Fruit fly (Drosophila melanogaster) whole organism, adult: ENCODE measurements around the gene CG14696.

Experiments used
- CG11617 ChIP-seq: fragments of 200-800 bp; sonication (Bioruptor generic); optimal IDR thresholded peaks from 2 replicates; lab custom pipeline; 2017; ENCODE audit warnings: mild to moderate bottlenecking, missing biosample characterization, missing genetic modification reagents, missing genetic modification characterization
- CG12768 ChIP-seq: fragments of 200-800 bp; sonication (Bioruptor generic); optimal IDR thresholded peaks from 2 replicates; lab custom pipeline; 2017; ENCODE audit warnings: missing biosample characterization, missing genetic modification characterization, mild to moderate bottlenecking, moderate library complexity, missing genetic modification reagents
- CG14711 ChIP-seq: fragments of 200-800 bp; sonication (Bioruptor generic); optimal IDR thresholded peaks from 2 replicates; lab custom pipeline; 2018; ENCODE audit warnings: missing biosample characterization, mild to moderate bottlenecking, missing genetic modification characterization, moderate library complexity
- CG1620 ChIP-seq: fragments of 200-800 bp; sonication (Bioruptor generic); optimal IDR thresholded peaks from 2 replicates; lab custom pipeline; 2016; ENCODE audit warnings: missing biosample characterization, missing genetic modification characterization
- CG33017 ChIP-seq: fragments of 200-800 bp; sonication (Bioruptor generic); optimal IDR thresholded peaks from 2 replicates; lab custom pipeline; 2018; ENCODE audit warnings: missing biosample characterization, mild to moderate bottlenecking, missing genetic modification characterization, moderate library complexity
- CG5204 ChIP-seq: fragments of 200-800 bp; sonication (Bioruptor generic); optimal IDR thresholded peaks from 2 replicates; lab custom pipeline; 2016; ENCODE audit warnings: missing biosample characterization, missing genetic modification characterization
- CG7045 ChIP-seq: fragments of 200-800 bp; sonication (Bioruptor generic); optimal IDR thresholded peaks from 2 replicates; lab custom pipeline; 2017; ENCODE audit warnings: missing biosample characterization, mild to moderate bottlenecking, missing genetic modification characterization
- CG7101 ChIP-seq: fragments of 200-800 bp; sonication (Bioruptor generic); optimal IDR thresholded peaks from 2 replicates; lab custom pipeline; 2018; ENCODE audit warnings: missing biosample characterization, mild to moderate bottlenecking, missing genetic modification characterization, moderate library complexity
- Clk ChIP-seq: fragments of 200-800 bp; sonication (Bioruptor generic); optimal IDR thresholded peaks from 2 replicates; lab custom pipeline; 2017; ENCODE audit warnings: missing biosample characterization, missing genetic modification characterization
- Crg-1 ChIP-seq: fragments of 200-800 bp; sonication (Bioruptor generic); optimal IDR thresholded peaks from 2 replicates; lab custom pipeline; 2016; ENCODE audit warnings: missing biosample characterization, missing genetic modification characterization
- Hr96 ChIP-seq: fragments of 200-800 bp; sonication (Bioruptor generic); optimal IDR thresholded peaks from 2 replicates; lab custom pipeline; 2016; ENCODE audit warnings: missing biosample characterization, missing genetic modification characterization
- Mnt ChIP-seq: fragments of 200-800 bp; sonication (Bioruptor generic); optimal IDR thresholded peaks from 2 replicates; lab custom pipeline; 2016; ENCODE audit warnings: missing biosample characterization, mild to moderate bottlenecking, missing genetic modification characterization
- bab1 ChIP-seq: fragments of 200-800 bp; sonication (Bioruptor generic); optimal IDR thresholded peaks from 3 replicates; lab custom pipeline; 2019; ENCODE audit warnings: missing biosample characterization, mild to moderate bottlenecking, missing genetic modification characterization, moderate library complexity
- cic ChIP-seq: fragments of 200-800 bp; sonication (Bioruptor generic); optimal IDR thresholded peaks from 2 replicates; lab custom pipeline; 2017; ENCODE audit warnings: missing biosample characterization, mild to moderate bottlenecking, missing genetic modification characterization, moderate library complexity
- cnc ChIP-seq, 2 experiments: fragments of >200 bp; optimal IDR thresholded peaks; 2 replicates each; lab custom pipeline; 2017
- kay ChIP-seq: fragments of 200-800 bp; sonication (Bioruptor generic); peaks from one replicate; lab custom pipeline; 2016; ENCODE audit warnings: missing biosample characterization, missing genetic modification characterization, borderline replicate concordance
- ovo ChIP-seq: fragments of 200-800 bp; sonication (Bioruptor generic); optimal IDR thresholded peaks from 2 replicates; lab custom pipeline; 2016; ENCODE audit warnings: missing biosample characterization, missing genetic modification characterization
- pad ChIP-seq: fragments of 200-800 bp; sonication (Bioruptor generic); optimal IDR thresholded peaks from 3 replicates; lab custom pipeline; 2017; ENCODE audit warnings: missing biosample characterization, missing genetic modification characterization, mild to moderate bottlenecking, moderate library complexity, missing genetic modification reagents
- tj ChIP-seq: fragments of 200-800 bp; sonication (Bioruptor generic); optimal IDR thresholded peaks from 3 replicates; lab custom pipeline; 2017; ENCODE audit warnings: missing biosample characterization, mild to moderate bottlenecking, missing genetic modification characterization, moderate library complexity
- toe ChIP-seq: fragments of 200-800 bp; sonication (Bioruptor generic); optimal IDR thresholded peaks from 2 replicates; lab custom pipeline; 2016; ENCODE audit warnings: missing biosample characterization, missing genetic modification characterization

CG14696 gene

DNA sequence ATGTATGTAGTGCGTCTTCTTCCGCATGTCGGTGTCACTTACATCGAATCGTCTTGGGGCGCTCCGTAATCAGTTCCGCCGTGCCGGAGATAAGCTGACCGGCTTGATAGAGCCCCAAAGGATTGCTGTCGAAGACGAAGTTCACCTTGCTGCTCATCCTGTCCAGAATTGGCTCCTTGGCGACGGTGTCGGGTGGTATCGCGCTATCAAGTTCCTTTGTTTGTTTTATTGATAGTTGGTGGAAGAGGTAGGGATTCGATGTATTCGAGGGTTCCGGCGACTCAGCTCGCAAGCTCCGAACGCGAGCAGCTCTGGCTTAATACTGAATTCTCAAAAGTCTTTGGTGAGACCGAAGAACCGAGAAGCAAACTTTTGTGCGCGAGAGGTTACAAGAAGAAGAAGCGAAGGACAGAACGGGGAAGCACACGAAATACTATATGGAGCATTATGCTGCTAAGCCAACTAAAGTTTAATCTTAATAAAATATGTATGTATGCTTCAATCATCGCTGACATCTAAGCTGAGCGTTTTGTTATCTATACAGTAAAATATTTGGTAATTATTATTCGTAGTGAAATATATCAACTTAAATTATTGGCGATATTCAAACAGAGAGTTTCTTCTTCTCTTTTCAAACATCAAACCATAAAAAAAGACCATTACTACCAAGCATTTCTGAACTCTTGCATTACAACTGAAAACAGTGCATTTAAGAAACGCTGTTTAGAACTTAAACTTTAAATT is at the start of gene CG14696:
Gene CG14696 (minus strand): TSS at position 324 of the 744 bp plus-strand sequence.
- no peak for TF ChIP-seq toe (GFP tag; lab: Kevin White, UChicago)
- TF ChIP-seq CG33017 (tag; lab: Kevin White, UChicago) = no peak
- no peak for TF ChIP-seq tj (GFP tag; lab: Kevin White, UChicago)
- TF ChIP-seq Clk = no peak
- no peak for TF ChIP-seq CG7045 (GFP tag; lab: Kevin White, UChicago)
- no peak for TF ChIP-seq CG5204 (GFP tag; lab: Kevin White, UChicago)
- TF ChIP-seq CG11617 = no peak
- TF ChIP-seq cnc (optimal IDR thresholded peaks at IDR 0.05; lab: Kevin White, UChicago) = no peak
- no peak for TF ChIP-seq cic (GFP tag; lab: Kevin White, UChicago)
- no peak for TF ChIP-seq CG12768
- no peak for TF ChIP-seq ovo
- TF ChIP-seq Hr96 (GFP tag; lab: Kevin White, UChicago) = no peak
- TF ChIP-seq bab1 (GFP tag; lab: Kevin White, UChicago) = no peak
- TF ChIP-seq pad = no peak
- no peak for TF ChIP-seq Crg-1 (GFP tag; lab: Kevin White, UChicago)
- TF ChIP-seq CG14711 (tag; lab: Kevin White, UChicago) = no peak

DNA sequence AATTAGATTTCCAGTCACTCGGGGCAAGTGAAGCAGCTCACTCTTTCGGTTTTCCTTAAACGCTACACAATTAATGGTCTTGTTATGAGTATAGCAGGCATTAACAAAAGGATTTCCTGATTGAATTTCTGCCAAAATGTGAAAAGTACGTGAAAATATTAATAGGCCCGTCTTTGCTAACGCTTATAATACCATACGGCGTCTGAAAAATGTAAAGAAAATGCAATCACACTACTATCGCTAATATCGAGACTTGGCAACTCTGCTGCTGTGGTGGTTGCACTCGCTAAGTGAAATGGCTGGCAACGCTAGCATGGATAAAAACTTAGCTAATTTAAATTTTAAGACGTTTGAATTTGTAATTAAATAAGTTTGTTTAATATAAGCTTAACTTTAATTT is 8.5 kb upstream of the CG14696 start, which contains the start of gene CG6621:
Gene CG6621 (minus strand): TSS at position 205 of the 400 bp plus-strand sequence.
- TF ChIP-seq CG7101 (no peak), pad (peak; percentile 2), toe (GFP tag; lab: Kevin White, UChicago) (no peak), CG14711 (tag; lab: Kevin White, UChicago) (peak; percentile 93), kay (GFP tag; lab: Kevin White, UChicago) (no peak), CG33017 (tag; lab: Kevin White, UChicago) (no peak), Mnt (GFP tag; lab: Kevin White, UChicago) (peak; percentile 4), bab1 (GFP tag; lab: Kevin White, UChicago) (peak; percentile 7)

DNA sequence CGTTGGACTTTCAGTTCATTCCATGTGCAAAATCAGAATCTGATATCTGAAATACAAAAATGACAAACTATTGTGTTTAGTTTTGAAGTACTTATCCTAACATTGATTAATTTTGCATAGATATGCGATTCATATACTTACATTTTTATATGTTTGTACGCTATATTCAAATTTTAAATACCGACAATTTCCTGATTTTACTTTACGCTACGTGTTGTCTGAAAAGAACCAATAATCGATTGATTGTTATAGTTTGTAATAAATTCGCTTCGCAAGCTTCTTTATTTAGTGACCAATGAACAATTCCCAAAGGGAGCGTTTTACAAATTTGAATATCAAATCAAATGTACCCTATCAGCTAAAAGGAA is 4.7 kb upstream of the CG14696 start, which contains the start of gene Ak3:
Gene Ak3 (minus strand): TSS at position 69 of the 368 bp plus-strand sequence.
- TF ChIP-seq CG5204 (GFP tag; lab: Kevin White, UChicago) (no peak), cic (GFP tag; lab: Kevin White, UChicago) (no peak), Clk (no peak), Mnt (GFP tag; lab: Kevin White, UChicago) (no peak), pad (no peak), bab1 (GFP tag; lab: Kevin White, UChicago) (no peak), Hr96 (GFP tag; lab: Kevin White, UChicago) (no peak), toe (GFP tag; lab: Kevin White, UChicago) (no peak), Crg-1 (GFP tag; lab: Kevin White, UChicago) (no peak), CG7101 (no peak)

DNA sequence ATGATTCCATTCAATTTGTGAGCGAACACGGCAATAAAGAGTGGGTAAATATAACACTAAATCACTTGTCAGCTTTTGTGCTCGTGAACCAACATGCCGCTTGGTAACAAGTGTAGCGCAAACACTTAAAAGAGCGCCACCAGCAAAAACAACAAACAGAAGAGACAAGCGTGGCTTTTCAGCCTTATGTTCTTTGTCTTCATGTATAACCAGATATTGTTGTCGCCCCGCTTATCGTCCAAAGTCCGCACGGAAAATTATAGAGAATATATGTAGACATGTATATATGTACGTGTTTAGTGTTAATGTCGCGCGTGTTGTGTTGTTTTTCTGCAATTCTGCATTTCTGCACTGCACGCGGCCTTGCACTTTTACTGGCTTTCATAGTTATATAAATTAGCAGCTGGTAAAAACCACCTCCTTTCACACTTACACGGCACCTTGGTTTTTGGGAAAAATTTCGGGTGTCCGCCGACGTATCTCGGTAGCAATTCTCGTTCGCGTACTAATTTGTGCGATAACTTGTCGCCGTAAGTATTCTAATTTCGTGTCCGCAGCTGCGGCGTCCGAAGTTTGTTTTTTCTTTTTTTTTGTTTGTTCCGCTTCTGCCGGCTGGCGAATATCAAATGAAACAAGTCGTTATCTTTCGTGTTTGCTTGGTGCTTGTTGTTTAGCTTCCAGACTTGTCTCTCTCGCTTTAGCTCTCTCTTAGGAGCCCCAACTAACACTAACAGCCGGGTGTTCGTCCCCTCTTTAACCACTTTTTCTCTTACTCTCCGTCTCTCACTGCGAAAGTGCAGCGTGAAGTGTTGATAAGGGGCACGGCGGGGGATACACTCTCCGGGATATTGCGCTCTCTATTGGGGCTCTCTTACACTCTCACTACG is 4.1 kb upstream of the CG14696 start:
- TF ChIP-seq Clk (peak; percentile 56), bab1 (GFP tag; lab: Kevin White, UChicago) (peak; percentile 42), CG12768 (peak; percentile 73), kay (GFP tag; lab: Kevin White, UChicago) (no peak), CG7045 (GFP tag; lab: Kevin White, UChicago) (peak; percentile 6), CG14711 (tag; lab: Kevin White, UChicago) (peak; percentile 30), CG11617 (peak; percentile 38), CG1620 (GFP tag; lab: Kevin White, UChicago) (no peak), CG33017 (tag; lab: Kevin White, UChicago) (peak; percentile 50), cnc (optimal IDR thresholded peaks at IDR 0.05; lab: Kevin White, UChicago) (no peak), toe (GFP tag; lab: Kevin White, UChicago) (peak; percentile 25), pad (peak; percentile 53), CG7101 (peak; percentile 12), Mnt (GFP tag; lab: Kevin White, UChicago) (peak; percentile 71), CG5204 (GFP tag; lab: Kevin White, UChicago) (no peak), cic (GFP tag; lab: Kevin White, UChicago) (peak; percentile 60), Hr96 (GFP tag; lab: Kevin White, UChicago) (no peak), Crg-1 (GFP tag; lab: Kevin White, UChicago) (no peak), tj (GFP tag; lab: Kevin White, UChicago) (peak; percentile 95), ovo (no peak)

DNA sequence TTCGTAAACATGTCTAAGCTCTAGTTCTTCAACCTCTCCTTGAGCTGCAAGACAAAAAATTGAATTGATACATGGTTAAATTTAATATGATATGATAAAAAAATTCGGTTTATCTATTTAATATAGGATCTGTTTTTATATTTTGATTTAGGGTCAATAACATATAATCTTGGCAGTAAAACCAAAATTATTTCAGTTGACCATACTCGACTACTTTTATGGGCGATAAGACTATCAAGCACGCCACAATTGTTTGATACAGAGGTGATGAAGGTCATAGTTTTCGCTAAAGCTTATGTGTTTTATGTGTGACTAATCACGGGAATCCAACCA is 3.5 kb upstream of the CG14696 start:
- TF ChIP-seq CG5204 (GFP tag; lab: Kevin White, UChicago) (no peak), ovo (no peak), Mnt (GFP tag; lab: Kevin White, UChicago) (no peak), CG11617 (no peak), CG1620 (GFP tag; lab: Kevin White, UChicago) (no peak), Clk (no peak), CG7045 (GFP tag; lab: Kevin White, UChicago) (no peak), pad (no peak), tj (GFP tag; lab: Kevin White, UChicago) (no peak), cic (GFP tag; lab: Kevin White, UChicago) (no peak), toe (GFP tag; lab: Kevin White, UChicago) (no peak)
